Worm (Caenorhabditis elegans) whole organism, L2 larva: Measurements from ENCODE around the gene C52B9.10.
A peak's percentile ranks its signal among the peaks of the same experiment; 100 is the strongest.

Experiments used
- C34F6.9 ChIP-seq: fragments of 150-350 bp; optimal IDR thresholded peaks from 2 replicates; lab custom pipeline; 2014; ENCODE audit warnings: missing biosample characterization, missing genetic modification characterization
- Y55F3AM.14 ChIP-seq: fragments of 200-800 bp; sonication (Bioruptor generic); optimal IDR thresholded peaks from 2 replicates; lab custom pipeline; 2018; ENCODE audit warnings: mild to moderate bottlenecking, missing genetic modification characterization, missing compliant biosample characterization
- ZK546.5 ChIP-seq: sonication (generic microtip); optimal IDR thresholded peaks from 2 replicates; lab custom pipeline; 2017; ENCODE audit warnings: missing biosample characterization, missing genetic modification characterization
- alr-1 ChIP-seq: fragments of 150-350 bp; optimal IDR thresholded peaks from 2 replicates; lab custom pipeline; 2014; ENCODE audit warnings: missing biosample characterization, missing genetic modification characterization
- aly-2 ChIP-seq: fragments of 150-350 bp; optimal IDR thresholded peaks from 2 replicates; lab custom pipeline; 2014; ENCODE audit warnings: missing biosample characterization, missing genetic modification characterization
- ceh-82 ChIP-seq: fragments of 150-350 bp; optimal IDR thresholded peaks from 2 replicates; lab custom pipeline; 2014; ENCODE audit warnings: missing biosample characterization, missing genetic modification characterization
- crh-2 ChIP-seq: sonication (generic microtip); optimal IDR thresholded peaks from 2 replicates; lab custom pipeline; 2017; ENCODE audit warnings: missing biosample characterization, missing genetic modification characterization
- dmd-4 ChIP-seq: sonication (generic microtip); optimal IDR thresholded peaks from 2 replicates; lab custom pipeline; 2017; ENCODE audit warnings: missing biosample characterization, missing genetic modification characterization
- egl-27 ChIP-seq: sonication (generic microtip); optimal IDR thresholded peaks from 3 replicates; lab custom pipeline; 2017; ENCODE audit warnings: missing biosample characterization, missing genetic modification reagents, missing genetic modification characterization
- elt-3 ChIP-seq: sonication (generic microtip); optimal IDR thresholded peaks from 2 replicates; lab custom pipeline; 2017; ENCODE audit warnings: missing biosample characterization, missing genetic modification characterization
- fos-1 ChIP-seq: fragments of 150-350 bp; optimal IDR thresholded peaks from 2 replicates; lab custom pipeline; 2014; ENCODE audit warnings: missing biosample characterization, missing genetic modification characterization
- lin-11 ChIP-seq: fragments of 150-350 bp; sonication (generic microtip); optimal IDR thresholded peaks from 2 replicates; lab custom pipeline; 2014; ENCODE audit warnings: missing biosample characterization, missing genetic modification characterization, inconsistent platforms, mixed read lengths
- lin-13 ChIP-seq: fragments of 150-350 bp; optimal IDR thresholded peaks from 2 replicates; lab custom pipeline; 2014; ENCODE audit warnings: missing biosample characterization, missing genetic modification reagents, missing genetic modification characterization
- lin-39 ChIP-seq: fragments of 150-350 bp; optimal IDR thresholded peaks from 2 replicates; lab custom pipeline; 2014; ENCODE audit warnings: missing biosample characterization, missing genetic modification reagents, missing genetic modification characterization
- lsy-2 ChIP-seq, 2 experiments: fragments of 150-350 bp in 1 of 2; sonication (generic microtip) in 1 of 2; optimal IDR thresholded peaks; 2 replicates each; lab custom pipeline; 2014 to 2017; ENCODE audit warnings: missing biosample characterization in 2 of 2, missing genetic modification characterization in 2 of 2
- mab-5 ChIP-seq: fragments of 150-350 bp; optimal IDR thresholded peaks from 2 replicates; lab custom pipeline; 2014; ENCODE audit warnings: missing biosample characterization, missing genetic modification characterization
- mdl-1 ChIP-seq, 2 experiments: fragments of 150-350 bp in 1 of 2; sonication (generic microtip) in 1 of 2; optimal IDR thresholded peaks; 2 replicates each; lab custom pipeline; 2017; ENCODE audit warnings: missing biosample characterization in 2 of 2, missing genetic modification characterization in 2 of 2
- nhr-10 ChIP-seq: sonication (generic microtip); optimal IDR thresholded peaks from 2 replicates; lab custom pipeline; 2017; ENCODE audit warnings: missing biosample characterization, missing genetic modification characterization
- nhr-129 ChIP-seq: fragments of 150-350 bp; optimal IDR thresholded peaks from 2 replicates; lab custom pipeline; 2014; ENCODE audit warnings: missing biosample characterization, missing genetic modification characterization
- nhr-237 ChIP-seq: fragments of 150-350 bp; optimal IDR thresholded peaks from 2 replicates; lab custom pipeline; 2014; ENCODE audit warnings: missing biosample characterization, missing genetic modification characterization
- nhr-25 ChIP-seq: fragments of 150-350 bp; sonication (generic microtip); optimal IDR thresholded peaks from 3 replicates; lab custom pipeline; 2014; ENCODE audit warnings: missing biosample characterization, missing genetic modification characterization
- nhr-77 ChIP-seq: fragments of 150-350 bp; optimal IDR thresholded peaks from 2 replicates; lab custom pipeline; 2014; ENCODE audit warnings: missing biosample characterization, missing genetic modification characterization
- sem-4 ChIP-seq: fragments of 150-350 bp; optimal IDR thresholded peaks from 2 replicates; lab custom pipeline; 2014; ENCODE audit warnings: missing biosample characterization, missing genetic modification reagents, missing genetic modification characterization
- skn-1 ChIP-seq: sonication (generic microtip); optimal IDR thresholded peaks from 2 replicates; lab custom pipeline; 2017; ENCODE audit warnings: missing biosample characterization, missing genetic modification characterization
- sma-3 ChIP-seq: sonication (generic microtip); optimal IDR thresholded peaks from 2 replicates; lab custom pipeline; 2016; ENCODE audit warnings: missing genetic modification reagents, missing genetic modification characterization, missing compliant biosample characterization
- sma-9 ChIP-seq, 2 experiments: fragments of 150-350 bp in 1 of 2; sonication (generic microtip) in 1 of 2; optimal IDR thresholded peaks; 2 replicates each; lab custom pipeline; 2014 to 2016; ENCODE audit warnings: missing genetic modification characterization in 2 of 2, mild to moderate bottlenecking in 1 of 2, missing biosample characterization in 1 of 2, missing compliant biosample characterization in 1 of 2, missing genetic modification reagents in 1 of 2, moderate library complexity in 1 of 2
- unc-39 ChIP-seq: fragments of 150-350 bp; optimal IDR thresholded peaks from 2 replicates; lab custom pipeline; 2014; ENCODE audit warnings: missing biosample characterization, missing genetic modification characterization
- unc-55 ChIP-seq: fragments of 150-350 bp; sonication (generic microtip); optimal IDR thresholded peaks from 3 replicates; lab custom pipeline; 2014; ENCODE audit warnings: missing biosample characterization, missing genetic modification reagents, missing genetic modification characterization
- ztf-4 ChIP-seq: fragments of 150-350 bp; optimal IDR thresholded peaks from 2 replicates; lab custom pipeline; 2014; ENCODE audit warnings: missing biosample characterization, missing genetic modification characterization

Gene C52B9.10

ce11 chrX:4279294-4279782 is 5.6 kb downstream of the C52B9.10 start, which contains the start of the genes twk-28 and ets-9:
twk-28 (minus strand) TSS chrX:4279344.
ets-9 (plus strand) TSS chrX:4279703.
- TF ChIP-seq mdl-1 (tag; optimal IDR thresholded peaks at IDR 0.05; lab: Kevin White, UChicago) (no peak), nhr-25 (tag; lab: Kevin White, UChicago) (no peak)

ce11 chrX:4282380-4282779 is 8.7 kb downstream of the C52B9.10 start, which contains the start of gene C52B9.19:
C52B9.19 (plus strand) TSS chrX:4282555.
- TF ChIP-seq lin-39 (tag; lab: Kevin White, UChicago) (no peak), crh-2 (tag; lab: Kevin White, UChicago) (peak; percentile 12), fos-1 (tag; lab: Kevin White, UChicago) (peak; percentile 53)

ce11 chrX:4283989-4284388 is 10.3 kb downstream of the C52B9.10 start, which contains the start of gene ets-10:
ets-10 (plus strand) TSS chrX:4284189.
- TF ChIP-seq ztf-4 (tag; lab: Kevin White, UChicago) (no peak), nhr-25 (tag; lab: Kevin White, UChicago) (no peak), nhr-77 (no peak), dmd-4 (tag; lab: Kevin White, UChicago) (no peak), Y55F3AM.14 (GFP tag; lab: Kevin White, UChicago) (no peak), sma-9 (GFP tag; optimal IDR thresholded peaks at IDR 0.05; lab: Kevin White, UChicago) (no peak), sma-9 (tag; optimal IDR thresholded peaks at IDR 0.05; lab: Kevin White, UChicago) (no peak)

- TF ChIP-seq crh-2 (tag; lab: Kevin White, UChicago) (peak; percentile 9), fos-1 (tag; lab: Kevin White, UChicago) (peak; percentile 68), Y55F3AM.14 (GFP tag; lab: Kevin White, UChicago) (no peak), lin-13 (no peak), sma-9 (GFP tag; optimal IDR thresholded peaks at IDR 0.05; lab: Kevin White, UChicago) (peak; percentile 32), sma-9 (tag; optimal IDR thresholded peaks at IDR 0.05; lab: Kevin White, UChicago) (no peak)
Observed at ce11 chrX:4284470-4284869, 10.8 kb downstream of the C52B9.10 start.

- no peak for TF ChIP-seq nhr-129 (tag; lab: Kevin White, UChicago)
- peak; percentile 15 for TF ChIP-seq C34F6.9
- peak; percentile 8 for TF ChIP-seq unc-55
Observed at ce11 chrX:4285669-4286174, 12.0 kb downstream of the C52B9.10 start, which contains the start of gene cka-2. cka-2 (plus strand) TSS chrX:4286124.

- TF ChIP-seq lin-13 (no peak), dmd-4 (tag; lab: Kevin White, UChicago) (no peak), unc-55 (no peak), nhr-10 (no peak), egl-27 (tag; lab: Kevin White, UChicago) (no peak), elt-3 (tag; lab: Kevin White, UChicago) (no peak), lin-11 (tag; lab: Kevin White, UChicago) (no peak), aly-2 (no peak), ZK546.5 (tag; lab: Kevin White, UChicago) (no peak), ztf-4 (tag; lab: Kevin White, UChicago) (no peak), alr-1 (tag; lab: Kevin White, UChicago) (no peak), mab-5 (no peak), ceh-82 (tag; lab: Kevin White, UChicago) (no peak), C34F6.9 (no peak), nhr-129 (tag; lab: Kevin White, UChicago) (no peak), skn-1 (tag; lab: Kevin White, UChicago) (no peak), sem-4 (tag; lab: Kevin White, UChicago) (no peak)
Observed at ce11 chrX:4289805-4290204, 16.1 kb downstream of the C52B9.10 start.

ce11 chrX:4294957-4295356 is 21.2 kb downstream of the C52B9.10 start:
- no peak for TF ChIP-seq aly-2
- no peak for TF ChIP-seq unc-39 (tag; lab: Kevin White, UChicago)
- TF ChIP-seq fos-1 (tag; lab: Kevin White, UChicago) = peak; percentile 22
- TF ChIP-seq sma-3 (GFP tag; lab: Kevin White, UChicago) = no peak
- peak; percentile 16 for TF ChIP-seq sma-9 (GFP tag; optimal IDR thresholded peaks at IDR 0.05; lab: Kevin White, UChicago)
- TF ChIP-seq sma-9 (tag; optimal IDR thresholded peaks at IDR 0.05; lab: Kevin White, UChicago) = no peak
- no peak for TF ChIP-seq nhr-237 (tag; lab: Kevin White, UChicago)
- TF ChIP-seq nhr-129 (tag; lab: Kevin White, UChicago) = peak; percentile 42
- no peak for TF ChIP-seq lsy-2 (tag; optimal IDR thresholded peaks at IDR 0.05; lab: Kevin White, UChicago)
